Worm (Caenorhabditis elegans) whole organism, mixed stage, embryonic: Measurements from ENCODE around the gene F28B4.1.

Experiments
- M03D4.4 ChIP-seq: sonication (generic microtip); optimal IDR thresholded peaks from 2 replicates; lab custom pipeline; 2017; ENCODE audit warnings: mild to moderate bottlenecking, missing genetic modification characterization, missing compliant biosample characterization
- bed-3 ChIP-seq: fragments of 200-800 bp; sonication (Bioruptor generic); optimal IDR thresholded peaks from 3 replicates; lab custom pipeline; 2018; ENCODE audit warnings: mild to moderate bottlenecking, missing genetic modification characterization, moderate library complexity, missing compliant biosample characterization
- blmp-1 ChIP-seq: fragments of 150-350 bp; optimal IDR thresholded peaks from 2 replicates; lab custom pipeline; 2014; ENCODE audit warnings: missing biosample characterization, missing genetic modification characterization
- ceh-39 ChIP-seq: fragments of 150-350 bp; optimal IDR thresholded peaks from 2 replicates; lab custom pipeline; 2014; ENCODE audit warnings: missing biosample characterization, missing genetic modification characterization
- ceh-83 ChIP-seq: fragments of 200-800 bp; sonication (Bioruptor generic); optimal IDR thresholded peaks from 2 replicates; lab custom pipeline; 2018; ENCODE audit warnings: mild to moderate bottlenecking, missing genetic modification characterization, missing compliant biosample characterization
- ces-1 ChIP-seq: fragments of 150-350 bp; optimal IDR thresholded peaks from 2 replicates; lab custom pipeline; 2014; ENCODE audit warnings: missing biosample characterization, missing genetic modification reagents, missing genetic modification characterization
- cnd-1 ChIP-seq: fragments of 200-800 bp; sonication (Bioruptor generic); optimal IDR thresholded peaks from 2 replicates; lab custom pipeline; 2018; ENCODE audit warnings: mild to moderate bottlenecking, missing genetic modification characterization, missing compliant biosample characterization
- elt-1 ChIP-seq: sonication (generic microtip); optimal IDR thresholded peaks from 2 replicates; lab custom pipeline; 2017; ENCODE audit warnings: missing genetic modification characterization, mild to moderate bottlenecking, missing compliant biosample characterization, antibody characterized with exemption, moderate library complexity, borderline replicate concordance; ENCODE audit not compliant: insufficient read depth
- elt-3 ChIP-seq: fragments of 150-350 bp; optimal IDR thresholded peaks from 2 replicates; lab custom pipeline; 2014; ENCODE audit warnings: missing biosample characterization, missing genetic modification characterization
- flh-1 ChIP-seq: fragments of 200-800 bp; sonication (Bioruptor generic); optimal IDR thresholded peaks from 2 replicates; lab custom pipeline; 2018; ENCODE audit warnings: mild to moderate bottlenecking, missing genetic modification characterization, moderate library complexity, missing compliant biosample characterization
- hlh-1 ChIP-seq: fragments of 150-350 bp; optimal IDR thresholded peaks from 2 replicates; lab custom pipeline; 2014; ENCODE audit warnings: missing biosample characterization, missing genetic modification reagents, missing genetic modification characterization
- lin-13 ChIP-seq: fragments of 150-350 bp; optimal IDR thresholded peaks from 2 replicates; lab custom pipeline; 2014; ENCODE audit warnings: missing biosample characterization, missing genetic modification characterization
- lin-32 ChIP-seq: fragments of 200-800 bp; sonication (Bioruptor generic); optimal IDR thresholded peaks from 2 replicates; lab custom pipeline; 2018; ENCODE audit warnings: mild to moderate bottlenecking, missing genetic modification characterization, missing compliant biosample characterization
- lsy-2 ChIP-seq: fragments of 150-350 bp; optimal IDR thresholded peaks from 2 replicates; lab custom pipeline; 2014; ENCODE audit warnings: missing biosample characterization, missing genetic modification characterization
- mls-2 ChIP-seq: sonication (generic microtip); optimal IDR thresholded peaks from 2 replicates; lab custom pipeline; 2016; ENCODE audit warnings: mild to moderate bottlenecking, missing genetic modification characterization, moderate library complexity, missing compliant biosample characterization
- nhr-2 ChIP-seq: fragments of 150-350 bp; optimal IDR thresholded peaks from 2 replicates; lab custom pipeline; 2014; ENCODE audit warnings: missing biosample characterization, missing genetic modification characterization
- nhr-237 ChIP-seq: fragments of 150-350 bp; optimal IDR thresholded peaks from 2 replicates; lab custom pipeline; 2014; ENCODE audit warnings: missing biosample characterization, missing genetic modification characterization
- nhr-28 ChIP-seq: fragments of 150-350 bp; optimal IDR thresholded peaks from 2 replicates; lab custom pipeline; 2014; ENCODE audit warnings: missing biosample characterization, missing genetic modification characterization
- nhr-76 ChIP-seq: sonication (generic microtip); optimal IDR thresholded peaks from 2 replicates; lab custom pipeline; 2017; ENCODE audit warnings: missing biosample characterization, missing genetic modification characterization
- pha-4 ChIP-seq: fragments of 150-350 bp; optimal IDR thresholded peaks from 2 replicates; lab custom pipeline; 2018; ENCODE audit warnings: missing biosample characterization, missing genetic modification reagents, missing genetic modification characterization
- sem-2 ChIP-seq: fragments of 200-800 bp; sonication (Bioruptor generic); optimal IDR thresholded peaks from 2 replicates; lab custom pipeline; 2018; ENCODE audit warnings: mild to moderate bottlenecking, missing genetic modification characterization, missing compliant biosample characterization
- snpc-4 ChIP-seq: fragments of 150-350 bp; optimal IDR thresholded peaks from 2 replicates; lab custom pipeline; 2014; ENCODE audit warnings: missing biosample characterization, missing genetic modification characterization
- sptf-1 ChIP-seq: sonication (generic microtip); optimal IDR thresholded peaks from 2 replicates; lab custom pipeline; 2017; ENCODE audit warnings: mild to moderate bottlenecking, missing genetic modification characterization, moderate library complexity, missing compliant biosample characterization
- unc-120 ChIP-seq: sonication (generic microtip); optimal IDR thresholded peaks from 2 replicates; lab custom pipeline; 2017; ENCODE audit warnings: missing genetic modification characterization, missing compliant biosample characterization; ENCODE audit not compliant: poor library complexity, severe bottlenecking
- unc-39 ChIP-seq: fragments of 150-350 bp; optimal IDR thresholded peaks from 2 replicates; lab custom pipeline; 2014; ENCODE audit warnings: missing biosample characterization, missing genetic modification characterization
- unc-62 ChIP-seq: fragments of 150-350 bp; optimal IDR thresholded peaks from 2 replicates; lab custom pipeline; 2014; ENCODE audit warnings: missing biosample characterization, missing genetic modification reagents, missing genetic modification characterization

F28B4.1 gene

ce11 chrX:3181870-3182269, 23.0 kb upstream of the F28B4.1 start:
- no peak for TF ChIP-seq nhr-237
- no peak for TF ChIP-seq lsy-2 (tag; lab: Kevin White, UChicago)
- TF ChIP-seq lin-32 = no peak
- TF ChIP-seq snpc-4 (tag; lab: Kevin White, UChicago) = no peak
- TF ChIP-seq sptf-1 (tag; lab: Kevin White, UChicago) = no peak
- no peak for TF ChIP-seq pha-4 (tag; lab: Kevin White, UChicago)
- no peak for TF ChIP-seq nhr-2 (tag; lab: Kevin White, UChicago)
- no peak for TF ChIP-seq blmp-1
- TF ChIP-seq flh-1 (GFP tag; lab: Kevin White, UChicago) = no peak
- no peak for TF ChIP-seq mls-2 (tag; lab: Kevin White, UChicago)
- TF ChIP-seq sem-2 (GFP tag; lab: Kevin White, UChicago) = no peak
- TF ChIP-seq cnd-1 (tag; lab: Kevin White, UChicago) = no peak
- no peak for TF ChIP-seq M03D4.4 (tag; lab: Kevin White, UChicago)
- no peak for TF ChIP-seq unc-39 (tag; lab: Kevin White, UChicago)
- no peak for TF ChIP-seq lin-13 (tag; lab: Kevin White, UChicago)

ce11 chrX:3184649-3185048, 20.2 kb upstream of the F28B4.1 start:
- TF ChIP-seq lsy-2 (tag; lab: Kevin White, UChicago) (no peak), blmp-1 (no peak), elt-1 (tag; lab: Kevin White, UChicago) (no peak), unc-39 (tag; lab: Kevin White, UChicago) (no peak), ces-1 (GFP tag; lab: Kevin White, UChicago) (peak; percentile 54), ceh-83 (GFP tag; lab: Kevin White, UChicago) (no peak), nhr-28 (tag; lab: Kevin White, UChicago) (no peak), lin-13 (tag; lab: Kevin White, UChicago) (no peak)

ce11 chrX:3190193-3190592, 14.7 kb upstream of the F28B4.1 start:
- TF ChIP-seq ces-1 (GFP tag; lab: Kevin White, UChicago) (peak; percentile 72), hlh-1 (tag; lab: Kevin White, UChicago) (peak; percentile 68), unc-62 (GFP tag; lab: Kevin White, UChicago) (peak; percentile 81), elt-3 (no peak)

- no peak for TF ChIP-seq nhr-76 (tag; lab: Kevin White, UChicago)
- peak; percentile 91 for TF ChIP-seq ces-1 (GFP tag; lab: Kevin White, UChicago)
These were observed 13.4 kb upstream of the F28B4.1 start for ce11 chrX:3191353-3192065.

ce11 chrX:3197319-3197718, 7.6 kb upstream of the F28B4.1 start:
- TF ChIP-seq bed-3 (GFP tag; lab: Kevin White, UChicago) (no peak), ces-1 (GFP tag; lab: Kevin White, UChicago) (peak; percentile 58)
- TF ChIP-seq, all 35 proteins: peak for 1

ce11 chrX:3199249-3199648, 5.6 kb upstream of the F28B4.1 start, which contains the start of gene fax-1:
TSS of gene fax-1 (minus strand) at chrX:3199349.
- TF ChIP-seq ces-1 (GFP tag; lab: Kevin White, UChicago) = peak; percentile 18
- TF ChIP-seq lin-32 = no peak
- TF ChIP-seq snpc-4 (tag; lab: Kevin White, UChicago) = no peak
- TF ChIP-seq unc-120 (tag; lab: Kevin White, UChicago) = no peak

- TF ChIP-seq ces-1 (GFP tag; lab: Kevin White, UChicago) = peak; percentile 86
- TF ChIP-seq ceh-39 = no peak
These were observed 2.5 kb upstream of the F28B4.1 start for ce11 chrX:3202350-3202749.
